Fruit fly (Drosophila melanogaster): Measurements from ENCODE around the gene Hakai.

The Hakai gene

dm6 chr2L:19582185-19582584 is at the start of gene Hakai (continued):
- TF ChIP-seq CG34224 (GFP tag; IDR thresholded peaks at IDR 0.05; ENCODE audit: partially characterized antibody) (peak; percentile 57; the same call in 2 of the 3 replicates), bsh (GFP tag; optimal IDR thresholded peaks at IDR 0.05) (peak in 1 of 2 experiments; percentile 12), Ravus (GFP tag; IDR thresholded peaks at IDR 0.05) (no peak), gcm2 (GFP tag; optimal IDR thresholded peaks at IDR 0.05) (no peak), nerfin-1 (tag; optimal IDR thresholded peaks at IDR 0.05) (peak; percentile 29), ap (GFP tag; IDR thresholded peaks at IDR 0.05) (no peak), Rx (GFP tag; IDR thresholded peaks at IDR 0.05) (peak; percentile 32), Hmx (GFP tag; optimal IDR thresholded peaks at IDR 0.05) (no peak), cwo (GFP tag; optimal IDR thresholded peaks at IDR 0.05) (no peak), sisA (GFP tag; IDR thresholded peaks at IDR 0.05) (peak; percentile 54), Med (GFP tag) (peak; percentile 96), jumu (GFP tag; optimal IDR thresholded peaks at IDR 0.05) (peak; percentile 71), CG6791 (GFP tag; IDR thresholded peaks at IDR 0.05; ENCODE audit: partially characterized antibody) (peak; percentile 64; the same call in 2 of the 3 replicates), BEAF-32 (GFP tag; optimal IDR thresholded peaks at IDR 0.05) (peak; percentile 47), dmrt11E (tag; optimal IDR thresholded peaks at IDR 0.05) (peak; percentile 0), Spps (tag; optimal IDR thresholded peaks at IDR 0.05) (no peak), HLH54F (GFP tag; optimal IDR thresholded peaks at IDR 0.05) (peak; percentile 73), Six4 (GFP tag; optimal IDR thresholded peaks at IDR 0.05) (peak; percentile 73), CG14014 (GFP tag; IDR thresholded peaks at IDR 0.05) (peak; percentile 61; the same call in 1 of the 2 replicates), fd3F (GFP tag; optimal IDR thresholded peaks at IDR 0.05) (peak; percentile 10), crol (GFP tag; IDR thresholded peaks at IDR 0.05) (0 out of 2 replicates have a peak, but pooled peaks have one; percentile 11), Neu2 (GFP tag; optimal IDR thresholded peaks at IDR 0.05; ENCODE audit: borderline replicate concordance) (peak; percentile 8), trem (tag; optimal IDR thresholded peaks at IDR 0.05) (peak; percentile 70), repo (GFP tag; optimal IDR thresholded peaks at IDR 0.05) (peak; percentile 77), cas (GFP tag; IDR thresholded peaks at IDR 0.05) (peak; percentile 62; the same call in 1 of the 2 replicates), CG2129 (GFP tag; IDR thresholded peaks at IDR 0.05; ENCODE audit: partially characterized antibody) (no peak), CG10267 (tag; optimal IDR thresholded peaks at IDR 0.05) (peak; percentile 94), jing (GFP tag; optimal IDR thresholded peaks at IDR 0.05) (no peak), CG12219 (GFP tag; optimal IDR thresholded peaks at IDR 0.05) (no peak), sqz (GFP tag; optimal IDR thresholded peaks at IDR 0.05) (no peak), chinmo (GFP tag; IDR thresholded peaks at IDR 0.05; ENCODE audit: partially characterized antibody) (no peak), CG10274 (GFP tag; optimal IDR thresholded peaks at IDR 0.05) (no peak), CG17385 (GFP tag; optimal IDR thresholded peaks at IDR 0.05) (peak; percentile 28), CG12155 (GFP tag; optimal IDR thresholded peaks at IDR 0.05) (peak; percentile 51), CG11560 (tag; IDR thresholded peaks at IDR 0.05) (peak; percentile 33; the same call in 1 of the 3 replicates), Meics (GFP tag; optimal IDR thresholded peaks at IDR 0.05) (peak; percentile 18), wor (GFP tag; IDR thresholded peaks at IDR 0.05) (no peak), ttk (GFP tag; IDR thresholded peaks at IDR 0.05) (no peak), Adf1 (GFP tag; IDR thresholded peaks at IDR 0.05) (peak; percentile 37; the same call in 1 of the 2 replicates), CG11723 (GFP tag; optimal IDR thresholded peaks at IDR 0.05) (peak; percentile 1), CG30020 (tag; optimal IDR thresholded peaks at IDR 0.05) (peak; percentile 33), CG30431 (GFP tag; optimal IDR thresholded peaks at IDR 0.05) (peak; percentile 18), Sry-β (GFP tag; optimal IDR thresholded peaks at IDR 0.05) (no peak), exex (tag; optimal IDR thresholded peaks at IDR 0.05) (no peak), CG2120 (GFP tag; optimal IDR thresholded peaks at IDR 0.05) (peak; percentile 75), NC2α (GFP tag; optimal IDR thresholded peaks at IDR 0.05) (peak; percentile 52), chn (GFP tag; optimal IDR thresholded peaks at IDR 0.05) (peak; percentile 54), zen (tag; optimal IDR thresholded peaks at IDR 0.05) (no peak), ab (GFP tag; optimal IDR thresholded peaks at IDR 0.05) (no peak), pum (GFP tag; optimal IDR thresholded peaks at IDR 0.05) (peak; percentile 77)

All from whole organism, embryonic.